Fruit fly (Drosophila melanogaster) whole organism, embryonic: ENCODE data around the gene RPA3.

Experiments
- Aef1 ChIP-seq: fragments of 200-800 bp; sonication (Bioruptor generic); IDR thresholded peaks from 3 replicates; pipeline ENCODE4 v1.3.6; 2022; ENCODE audit warnings: missing biosample characterization, missing genetic modification characterization
- Antp ChIP-seq: fragments of 200-800 bp; sonication (Bioruptor generic); optimal IDR thresholded peaks from 3 replicates; lab custom pipeline; 2016; ENCODE audit warnings: missing biosample characterization, missing genetic modification characterization
- Atf3 ChIP-seq: fragments of 200-800 bp; sonication (Bioruptor generic); optimal IDR thresholded peaks from 3 replicates; lab custom pipeline; 2016; ENCODE audit warnings: missing biosample characterization, missing genetic modification characterization
- BEAF-32 ChIP-seq: fragments of 200-800 bp; sonication (Bioruptor generic); optimal IDR thresholded peaks from 3 replicates; lab custom pipeline; 2017; ENCODE audit warnings: missing biosample characterization, missing genetic modification characterization, mild to moderate bottlenecking, moderate library complexity, missing genetic modification reagents
- Blimp-1 ChIP-seq: fragments of 200-800 bp; sonication (Bioruptor generic); optimal IDR thresholded peaks from 3 replicates; lab custom pipeline; 2018; ENCODE audit warnings: missing biosample characterization, missing genetic modification characterization, mild to moderate bottlenecking, moderate library complexity, missing genetic modification reagents
- CG10959 ChIP-seq: fragments of 200-800 bp; sonication (Bioruptor generic); IDR thresholded peaks from 2 replicates; pipeline ENCODE4 v1.3.6; 2022; ENCODE audit warnings: missing biosample characterization, missing genetic modification characterization
- CG1233 ChIP-seq: fragments of 200-800 bp; sonication (Bioruptor generic); optimal IDR thresholded peaks from 4 replicates; lab custom pipeline; 2018; ENCODE audit warnings: missing biosample characterization, mild to moderate bottlenecking, missing genetic modification characterization
- CG15601 ChIP-seq: fragments of 200-800 bp; sonication (Bioruptor generic); optimal IDR thresholded peaks from 3 replicates; lab custom pipeline; 2019; ENCODE audit warnings: missing biosample characterization, mild to moderate bottlenecking, missing genetic modification characterization, moderate library complexity
- CG15696 ChIP-seq: fragments of 200-800 bp; sonication (Bioruptor generic); optimal IDR thresholded peaks from 2 replicates; lab custom pipeline; 2019; ENCODE audit warnings: missing biosample characterization, mild to moderate bottlenecking, missing genetic modification characterization, moderate library complexity
- CG1602 ChIP-seq: fragments of 200-800 bp; sonication (Bioruptor generic); optimal IDR thresholded peaks from 3 replicates; lab custom pipeline; 2016; ENCODE audit warnings: missing biosample characterization, missing genetic modification characterization
- CG17359 ChIP-seq: fragments of 200-800 bp; sonication (Bioruptor generic); optimal IDR thresholded peaks from 3 replicates; lab custom pipeline; 2018; ENCODE audit warnings: missing biosample characterization, mild to moderate bottlenecking, missing genetic modification characterization, moderate library complexity
- CG18262 ChIP-seq: fragments of 200-800 bp; optimal IDR thresholded peaks from 3 replicates; lab custom pipeline; 2019; ENCODE audit warnings: missing biosample characterization, mild to moderate bottlenecking, missing genetic modification characterization, moderate library complexity
- CG18476 ChIP-seq: fragments of 200-800 bp; sonication (Bioruptor generic); optimal IDR thresholded peaks from 2 replicates; lab custom pipeline; 2016; ENCODE audit warnings: missing biosample characterization, mild to moderate bottlenecking, missing genetic modification characterization
- CG2120 ChIP-seq: fragments of 200-800 bp; sonication (Bioruptor generic); optimal IDR thresholded peaks from 3 replicates; lab custom pipeline; 2016; ENCODE audit warnings: missing biosample characterization, missing genetic modification characterization
- CG2889 ChIP-seq: fragments of 200-800 bp; sonication (Bioruptor generic); IDR thresholded peaks from 3 replicates; pipeline ENCODE4 v1.3.6; 2022; ENCODE audit warnings: missing biosample characterization, missing genetic modification characterization
- CG31224 ChIP-seq: fragments of 200-800 bp; sonication (Bioruptor generic); IDR thresholded peaks from 2 replicates; pipeline ENCODE4 v1.3.6; 2022; ENCODE audit warnings: missing biosample characterization, missing genetic modification characterization
- CG31388 ChIP-seq: fragments of 200-800 bp; sonication (Bioruptor generic); optimal IDR thresholded peaks from 2 replicates; lab custom pipeline; 2016; ENCODE audit warnings: missing biosample characterization, missing genetic modification characterization
- CG31441 ChIP-seq: fragments of 200-800 bp; sonication (Bioruptor generic); IDR thresholded peaks from 2 replicates; pipeline ENCODE4 v1.3.6; 2022; ENCODE audit warnings: missing biosample characterization, missing genetic modification characterization
- CG3163 ChIP-seq: fragments of 200-800 bp; sonication (Bioruptor generic); optimal IDR thresholded peaks from 3 replicates; lab custom pipeline; 2016; ENCODE audit warnings: missing biosample characterization, missing genetic modification characterization
- CG33557 ChIP-seq: fragments of 200-800 bp; sonication (Bioruptor generic); optimal IDR thresholded peaks from 2 replicates; lab custom pipeline; 2019; ENCODE audit warnings: missing biosample characterization, mild to moderate bottlenecking, missing genetic modification characterization, moderate library complexity
- CG34422 ChIP-seq: fragments of 200-800 bp; sonication (Bioruptor generic); IDR thresholded peaks from 3 replicates; pipeline ENCODE4 v1.3.6; 2022; ENCODE audit warnings: missing biosample characterization, missing genetic modification characterization
- CG8281 ChIP-seq: fragments of 200-800 bp; sonication (Bioruptor generic); optimal IDR thresholded peaks from 2 replicates; lab custom pipeline; 2018; ENCODE audit warnings: missing biosample characterization, mild to moderate bottlenecking, missing genetic modification characterization, moderate library complexity
- CG8388 ChIP-seq: fragments of 200-800 bp; sonication (Bioruptor generic); optimal IDR thresholded peaks from 2 replicates; lab custom pipeline; 2019; ENCODE audit warnings: missing biosample characterization, mild to moderate bottlenecking, missing genetic modification characterization, moderate library complexity
- Camta ChIP-seq: fragments of 200-800 bp; sonication (Bioruptor generic); optimal IDR thresholded peaks from 2 replicates; lab custom pipeline; 2016; ENCODE audit warnings: missing biosample characterization, missing genetic modification characterization
- CrebB ChIP-seq: fragments of 200-800 bp; sonication (Bioruptor generic); optimal IDR thresholded peaks from 3 replicates; lab custom pipeline; 2018; ENCODE audit warnings: missing biosample characterization, mild to moderate bottlenecking, missing genetic modification characterization
- Deaf1 ChIP-seq: fragments of 200-800 bp; optimal IDR thresholded peaks from 3 replicates; lab custom pipeline; 2019; ENCODE audit warnings: missing biosample characterization, mild to moderate bottlenecking, missing genetic modification characterization, moderate library complexity
- E2f1 ChIP-seq: fragments of 200-800 bp; sonication (Bioruptor generic); IDR thresholded peaks from 2 replicates; pipeline ENCODE4 v1.3.6; 2022; ENCODE audit warnings: missing biosample characterization, missing genetic modification characterization
- H15 ChIP-seq: fragments of 200-800 bp; sonication (Bioruptor generic); IDR thresholded peaks from 3 replicates; pipeline ENCODE4 v1.3.6; 2022; ENCODE audit warnings: missing biosample characterization, missing genetic modification characterization
- Hand ChIP-seq: fragments of 200-800 bp; sonication (Bioruptor generic); optimal IDR thresholded peaks from 2 replicates; lab custom pipeline; 2017; ENCODE audit warnings: mild to moderate bottlenecking, missing biosample characterization, missing genetic modification reagents, missing genetic modification characterization
- Hsf ChIP-seq: fragments of 200-800 bp; sonication (Bioruptor generic); optimal IDR thresholded peaks from 3 replicates; lab custom pipeline; 2016; ENCODE audit warnings: missing biosample characterization, missing genetic modification characterization
- NfI ChIP-seq: fragments of 200-800 bp; sonication (Bioruptor generic); optimal IDR thresholded peaks from 3 replicates; lab custom pipeline; 2018; ENCODE audit warnings: missing biosample characterization, mild to moderate bottlenecking, missing genetic modification characterization, moderate library complexity
- amos ChIP-seq: fragments of 200-800 bp; sonication (Bioruptor generic); IDR thresholded peaks from 2 replicates; pipeline ENCODE4 v1.3.6; 2022; ENCODE audit warnings: missing biosample characterization, missing genetic modification characterization; ENCODE audit not compliant: partially characterized antibody
- az2 ChIP-seq: fragments of 200-800 bp; sonication (Bioruptor generic); optimal IDR thresholded peaks from 3 replicates; lab custom pipeline; 2016; ENCODE audit warnings: missing biosample characterization, missing genetic modification characterization
- bab2 ChIP-seq: fragments of 200-800 bp; sonication (Bioruptor generic); optimal IDR thresholded peaks from 2 replicates; lab custom pipeline; 2016; ENCODE audit warnings: missing biosample characterization, missing genetic modification characterization
- bcd ChIP-seq: fragments of 200-800 bp; sonication (Bioruptor generic); optimal IDR thresholded peaks from 2 replicates; lab custom pipeline; 2017; ENCODE audit warnings: missing biosample characterization, mild to moderate bottlenecking, missing genetic modification characterization
- ems ChIP-seq: fragments of 200-800 bp; sonication (Bioruptor generic); optimal IDR thresholded peaks from 3 replicates; lab custom pipeline; 2016; ENCODE audit warnings: missing biosample characterization, missing genetic modification characterization
- gcm ChIP-seq: fragments of 200-800 bp; sonication (Bioruptor generic); optimal IDR thresholded peaks from 2 replicates; lab custom pipeline; 2019; ENCODE audit warnings: missing biosample characterization, mild to moderate bottlenecking, missing genetic modification characterization, moderate library complexity
- gem ChIP-seq: fragments of 200-800 bp; sonication (Bioruptor generic); optimal IDR thresholded peaks from 2 replicates; lab custom pipeline; 2019; ENCODE audit warnings: missing biosample characterization, mild to moderate bottlenecking, missing genetic modification characterization, moderate library complexity
- hb ChIP-seq: fragments of 200-800 bp; sonication (Bioruptor generic); IDR thresholded peaks from 3 replicates; pipeline ENCODE4 v1.3.6; 2022; ENCODE audit warnings: missing biosample characterization, missing genetic modification characterization; ENCODE audit not compliant: partially characterized antibody
- jigr1 ChIP-seq: fragments of 200-800 bp; sonication (Bioruptor generic); IDR thresholded peaks from 3 replicates; pipeline ENCODE4 v1.3.6; 2022; ENCODE audit warnings: missing biosample characterization, missing genetic modification characterization
- lilli ChIP-seq: fragments of 200-800 bp; sonication (Bioruptor generic); optimal IDR thresholded peaks from 3 replicates; lab custom pipeline; 2016; ENCODE audit warnings: missing biosample characterization, missing genetic modification characterization
- nmo ChIP-seq: fragments of 200-800 bp; sonication (Bioruptor generic); optimal IDR thresholded peaks from 2 replicates; lab custom pipeline; 2018; ENCODE audit warnings: missing biosample characterization, mild to moderate bottlenecking, missing genetic modification characterization, moderate library complexity
- psq ChIP-seq: fragments of 200-800 bp; sonication (Bioruptor generic); optimal IDR thresholded peaks from 2 replicates; lab custom pipeline; 2017; ENCODE audit warnings: missing biosample characterization, missing genetic modification characterization
- rib ChIP-seq: fragments of 200-800 bp; sonication (Bioruptor generic); IDR thresholded peaks from 2 replicates; pipeline ENCODE4 v1.3.6; 2022; ENCODE audit warnings: missing biosample characterization, missing genetic modification characterization
- sens ChIP-seq: fragments of 200-800 bp; sonication (Bioruptor generic); peaks from one replicate; lab custom pipeline; 2016; ENCODE audit warnings: missing biosample characterization, missing genetic modification characterization
- sna ChIP-seq: fragments of 200-800 bp; sonication (Bioruptor generic); IDR thresholded peaks from 2 replicates; pipeline ENCODE4 v1.3.6; 2022; ENCODE audit warnings: missing biosample characterization, missing genetic modification characterization; ENCODE audit not compliant: partially characterized antibody
- sob ChIP-seq: fragments of 200-800 bp; sonication (Bioruptor generic); IDR thresholded peaks from 2 replicates; pipeline ENCODE4 v1.3.6; 2022; ENCODE audit warnings: missing biosample characterization, missing genetic modification characterization
- vvl ChIP-seq: fragments of 200-800 bp; sonication (Bioruptor generic); IDR thresholded peaks from 2 replicates; pipeline ENCODE4 v1.3.6; 2022; ENCODE audit warnings: missing biosample characterization, missing genetic modification characterization

RPA3 gene

dm6 chrX:11658181-11658842 lies 42.7 kb upstream of the RPA3 start (continued):
- TF ChIP-seq psq = no peak
- no peak for TF ChIP-seq CrebB (tag; lab: Kevin White, UChicago)
- no peak for TF ChIP-seq CG8281 (tag; lab: Kevin White, UChicago)
- TF ChIP-seq, all 482 proteins: peak for 61

- TF ChIP-seq bcd (GFP tag; lab: Kevin White, UChicago) (peak; percentile 51), NfI (GFP tag; lab: Kevin White, UChicago) (peak; percentile 5), sna (GFP tag; lab: Robert Waterston, UW) (no peak), CG31224 (GFP tag; lab: Robert Waterston, UW) (0 out of 2 replicates have a peak, but pooled peaks have one; percentile 21), Deaf1 (tag; lab: Kevin White, UChicago) (peak; percentile 34), CG18476 (peak; percentile 25), CG31388 (GFP tag; lab: Kevin White, UChicago) (no peak), amos (no peak), bab2 (GFP tag; lab: Kevin White, UChicago) (peak; percentile 57), Aef1 (GFP tag; lab: Robert Waterston, UW) (peak; percentile 46), CG34422 (no peak), E2f1 (GFP tag; lab: Robert Waterston, UW) (0 out of 2 replicates have a peak, but pooled peaks have one; percentile 31), rib (no peak), CG8388 (GFP tag; lab: Kevin White, UChicago) (peak; percentile 44), vvl (peak; percentile 67), CG3163 (GFP tag; lab: Kevin White, UChicago) (no peak), CG15696 (tag; lab: Kevin White, UChicago) (peak; percentile 50), CG33557 (GFP tag; lab: Kevin White, UChicago) (no peak), Hand (GFP tag; lab: Kevin White, UChicago) (peak; percentile 59), az2 (GFP tag; lab: Kevin White, UChicago) (peak; percentile 40), Atf3 (GFP tag; lab: Kevin White, UChicago) (no peak), jigr1 (GFP tag; lab: Robert Waterston, UW) (no peak), CG31441 (GFP tag; lab: Robert Waterston, UW) (peak; percentile 68), CG2120 (GFP tag; lab: Kevin White, UChicago) (peak; percentile 74), CG17359 (tag; lab: Kevin White, UChicago) (peak; percentile 66), gem (tag; lab: Kevin White, UChicago) (peak; percentile 79), Blimp-1 (GFP tag; lab: Kevin White, UChicago) (peak; percentile 53), CG18262 (tag; lab: Kevin White, UChicago) (peak; percentile 64), nmo (peak; percentile 56), CG10959 (0 out of 2 replicates have a peak, but pooled peaks have one; percentile 30), sob (GFP tag; lab: Robert Waterston, UW) (peak; percentile 68), CG2889 (GFP tag; lab: Robert Waterston, UW) (0 out of 3 replicates have a peak, but pooled peaks have one; percentile 19), H15 (GFP tag; lab: Robert Waterston, UW) (no peak), CG1233 (peak; percentile 42), CG1602 (peak; percentile 32), Hsf (GFP tag; lab: Kevin White, UChicago) (peak; percentile 57), CG15601 (tag; lab: Kevin White, UChicago) (peak; percentile 11), ems (peak; percentile 6), Camta (GFP tag; lab: Kevin White, UChicago) (peak; percentile 23), BEAF-32 (no peak), sens (GFP tag; lab: Kevin White, UChicago) (peak; percentile 92), gcm (GFP tag; lab: Kevin White, UChicago) (peak; percentile 27), lilli (peak; percentile 64), Antp (GFP tag; lab: Kevin White, UChicago) (peak; percentile 27), hb (GFP tag; lab: Robert Waterston, UW) (no peak)
Observed at dm6 chrX:11657140-11657539, 41.5 kb upstream of the RPA3 start.
